Worm (Caenorhabditis elegans): ENCODE measurements around the gene F52E1.2.
"Not testable (repeated sequence)": the region's sequence is repeated elsewhere in the genome, so short reads cannot be mapped to it uniquely, and the experiment has no call there.

The F52E1.2 gene

ce11 chrV:8426741-8427457 is 16.5 kb downstream of the F52E1.2 start:
- no peak for TF ChIP-seq snpc-4 (GFP tag; optimal IDR thresholded peaks at IDR 0.05)
- TF ChIP-seq snpc-4 (tag; optimal IDR thresholded peaks at IDR 0.05) = no peak
- no peak for TF ChIP-seq sptf-2 (GFP tag; optimal IDR thresholded peaks at IDR 0.05)
- TF ChIP-seq cebp-1 (GFP tag; IDR thresholded peaks at IDR 0.05) = no peak
- peak; percentile 53 for TF ChIP-seq cebp-1 (tag; optimal IDR thresholded peaks at IDR 0.05)
- no peak for TF ChIP-seq hmg-20 (GFP tag; IDR thresholded peaks at IDR 0.05)
- TF ChIP-seq lin-35 (GFP tag; optimal IDR thresholded peaks at IDR 0.05) = no peak
- no peak for TF ChIP-seq F52B5.7 (tag; optimal IDR thresholded peaks at IDR 0.05)
- TF ChIP-seq mcd-1 (GFP tag; IDR thresholded peaks at IDR 0.05) = no peak
- TF ChIP-seq nhr-80 (tag; optimal IDR thresholded peaks at IDR 0.05) = peak; percentile 81
- no peak for TF ChIP-seq F33H1.4 (GFP tag; IDR thresholded peaks at IDR 0.05)
- no peak for TF ChIP-seq F57A8.1 (GFP tag; optimal IDR thresholded peaks at IDR 0.05)
- TF ChIP-seq ZK185.1 (tag; optimal IDR thresholded peaks at IDR 0.05; ENCODE audit: poor library complexity, severe bottlenecking) = no peak

- TF ChIP-seq hmg-1.2 (GFP tag; IDR thresholded peaks at IDR 0.05) = peak; percentile 96
- no peak for TF ChIP-seq madf-8 (GFP tag; conservative IDR thresholded peaks at IDR 0.05)
- TF ChIP-seq hlh-12 (tag; optimal IDR thresholded peaks at IDR 0.05) = no peak
These were observed 18.4 kb downstream of the F52E1.2 start for ce11 chrV:8428585-8429414.

- TF ChIP-seq egl-44 (GFP tag; IDR thresholded peaks at IDR 0.05) (peak; percentile 35; the same call in 1 of the 2 replicates), madf-6 (GFP tag; IDR thresholded peaks at IDR 0.05) (peak; percentile 62), lin-26 (GFP tag; IDR thresholded peaks at IDR 0.05) (peak; percentile 71), B0261.1 (tag; optimal IDR thresholded peaks at IDR 0.05) (peak; percentile 52), nfyb-1 (GFP tag; IDR thresholded peaks at IDR 0.05) (peak; percentile 63; the same call in 1 of the 2 replicates), Y56A3A.18 (GFP tag; IDR thresholded peaks at IDR 0.05) (0 out of 2 replicates have a peak, but pooled peaks have one; percentile 19), hsf-1 (GFP tag; IDR thresholded peaks at IDR 0.05) (peak; percentile 47; the same call in 1 of the 2 replicates), tbp1 (GFP tag; optimal IDR thresholded peaks at IDR 0.05) (peak; percentile 83), hmg-1.2 (GFP tag; IDR thresholded peaks at IDR 0.05) (peak; percentile 48), Y95B8A.8 (GFP tag; IDR thresholded peaks at IDR 0.05) (0 out of 2 replicates have a peak, but pooled peaks have one; percentile 12), snpc-4 (tag; optimal IDR thresholded peaks at IDR 0.05) (peak in 1 of 4 experiments; percentile 21), dox-1 (GFP tag; IDR thresholded peaks at IDR 0.05) (peak; percentile 60), pbrm-1 (GFP tag; IDR thresholded peaks at IDR 0.05) (0 out of 2 replicates have a peak, but pooled peaks have one; percentile 26), rpc-1 (optimal IDR thresholded peaks at IDR 0.05) (peak; percentile 20), rpc-1 (tag; optimal IDR thresholded peaks at IDR 0.05) (peak; percentile 51)
- TF ChIP-seq snpc-4 (GFP tag; optimal IDR thresholded peaks at IDR 0.05) = not testable (repeated sequence)
These were observed 20.9 kb downstream of the F52E1.2 start for ce11 chrV:8431295-8431694.

- no peak for TF ChIP-seq rec-8 (tag; optimal IDR thresholded peaks at IDR 0.05)
- TF ChIP-seq nfya-2 (GFP tag; IDR thresholded peaks at IDR 0.05) = no peak
- peak; percentile 60 for TF ChIP-seq nhr-80 (tag; optimal IDR thresholded peaks at IDR 0.05)
- no peak for TF ChIP-seq akir-1 (GFP tag; optimal IDR thresholded peaks at IDR 0.05)
- no peak for TF ChIP-seq cebp-1 (GFP tag; IDR thresholded peaks at IDR 0.05)
- TF ChIP-seq cebp-1 (tag; optimal IDR thresholded peaks at IDR 0.05) = no peak
- TF ChIP-seq C06A6.2 (GFP tag; conservative IDR thresholded peaks at IDR 0.05) = no peak
- TF ChIP-seq repo-1 (tag; optimal IDR thresholded peaks at IDR 0.05) = no peak
These were observed 24.0 kb downstream of the F52E1.2 start for ce11 chrV:8434400-8434827.
